Worm (Caenorhabditis elegans): ENCODE data around the gene nspg-10.

Gene nspg-10

DNA sequence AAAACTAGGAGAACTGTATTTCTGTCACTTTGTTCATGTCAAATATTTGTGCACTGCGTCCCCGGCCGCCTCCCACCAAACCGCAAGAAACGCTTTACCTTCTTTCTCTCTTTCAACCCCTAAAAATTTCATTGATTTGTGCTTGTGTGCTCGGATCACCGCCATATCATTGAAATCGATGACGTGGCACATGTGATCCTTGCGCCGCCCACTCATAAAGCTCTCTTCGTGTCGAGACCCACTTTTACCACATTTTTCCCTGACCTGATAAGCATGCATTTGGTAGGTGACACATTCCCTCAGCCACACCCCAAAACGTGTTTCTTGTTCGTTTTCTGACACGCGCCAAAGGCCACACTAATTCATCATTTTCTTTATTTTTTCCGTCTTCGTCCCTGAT lies 47.9 kb upstream of the nspg-10 start (continued):
- TF ChIP-seq cebp-1 (GFP tag; IDR thresholded peaks at IDR 0.05) (no peak), cebp-1 (tag; optimal IDR thresholded peaks at IDR 0.05) (peak; percentile 44), hlh-12 (tag; optimal IDR thresholded peaks at IDR 0.05) (no peak), Y53G8AR.9 (GFP tag; conservative IDR thresholded peaks at IDR 0.05) (no peak), atf-7 (tag; optimal IDR thresholded peaks at IDR 0.05) (no peak)

ce11 chrIV:4559160-4559559 lies 46.4 kb upstream of the nspg-10 start:
- TF ChIP-seq nhr-80 (tag; optimal IDR thresholded peaks at IDR 0.05) (peak; percentile 33), cebp-1 (GFP tag; IDR thresholded peaks at IDR 0.05) (no peak), cebp-1 (tag; optimal IDR thresholded peaks at IDR 0.05) (no peak)

DNA sequence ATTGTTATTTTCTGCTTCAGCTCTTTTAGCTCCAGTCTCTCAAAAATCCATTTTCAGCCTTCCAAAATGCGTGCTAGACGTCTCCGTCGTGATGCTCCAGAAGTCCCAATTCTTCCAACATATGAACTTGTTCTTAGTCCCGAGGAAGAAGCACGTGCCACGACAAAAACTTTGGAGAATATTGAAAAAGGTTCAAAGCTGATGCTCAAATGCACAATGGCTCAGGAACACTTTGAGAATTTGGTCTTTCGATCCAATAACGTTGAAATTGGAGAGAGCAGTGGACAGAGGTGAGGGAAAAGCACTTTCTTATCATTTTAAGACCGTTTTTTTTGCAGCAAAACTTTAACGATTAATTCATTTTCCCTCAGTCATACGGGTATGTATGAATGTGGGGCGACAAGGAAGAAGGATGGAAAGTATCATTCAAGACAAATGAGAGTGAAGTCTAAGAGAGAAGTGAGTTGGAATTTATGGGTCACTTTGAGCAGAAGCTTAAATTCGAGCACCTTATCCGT lies 42.9 kb upstream of the nspg-10 start, which contains the start of gene igeg-1:
TSS of gene igeg-1 (plus strand) at position 51 of the 518 bp plus-strand sequence.
- TF ChIP-seq Y53F4B.3 (GFP tag; IDR thresholded peaks at IDR 0.05): no peak
- no peak for TF ChIP-seq dox-1 (GFP tag; IDR thresholded peaks at IDR 0.05)
- TF ChIP-seq attf-5 (GFP tag; optimal IDR thresholded peaks at IDR 0.05): no peak
- no peak for TF ChIP-seq attf-6 (GFP tag; IDR thresholded peaks at IDR 0.05)
- TF ChIP-seq nhr-80 (tag; optimal IDR thresholded peaks at IDR 0.05): peak; percentile 82
- no peak for TF ChIP-seq mes-4 (tag; optimal IDR thresholded peaks at IDR 0.05)
- TF ChIP-seq akir-1 (GFP tag; optimal IDR thresholded peaks at IDR 0.05): no peak
- TF ChIP-seq lsl-1 (GFP tag; optimal IDR thresholded peaks at IDR 0.05): no peak
- peak in 1 of 2 experiments; percentile 7 for TF ChIP-seq let-607 (tag; optimal IDR thresholded peaks at IDR 0.05)
- no peak for TF ChIP-seq ztf-25 (GFP tag; IDR thresholded peaks at IDR 0.05)
- TF ChIP-seq pha-4 (tag; optimal IDR thresholded peaks at IDR 0.05): no peak
- no peak for TF ChIP-seq snpc-1.3 (tag; optimal IDR thresholded peaks at IDR 0.05; ENCODE audit: insufficient read depth)
- no peak for TF ChIP-seq F57A8.1 (GFP tag; optimal IDR thresholded peaks at IDR 0.05)

DNA sequence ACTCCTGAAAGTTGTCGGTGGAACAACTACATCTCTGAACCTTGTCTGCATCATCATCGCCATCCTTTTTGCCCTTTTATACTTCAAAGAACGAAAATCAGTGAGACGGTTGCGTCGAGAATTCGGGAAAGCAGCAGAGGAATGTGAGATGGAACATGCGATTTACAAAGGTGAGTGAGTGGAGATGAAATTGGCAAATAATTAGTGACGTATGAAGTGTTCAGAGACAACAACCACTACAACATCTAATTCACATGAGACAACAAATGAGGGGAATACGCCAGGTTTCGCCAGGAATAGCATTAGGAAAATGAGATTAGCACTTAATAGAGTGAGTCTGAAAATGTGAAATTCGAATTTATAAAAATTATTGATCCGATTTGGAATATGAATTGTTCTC lies 41.0 kb upstream of the nspg-10 start:
- no peak for TF ChIP-seq T26A5.8 (tag; optimal IDR thresholded peaks at IDR 0.05)

DNA sequence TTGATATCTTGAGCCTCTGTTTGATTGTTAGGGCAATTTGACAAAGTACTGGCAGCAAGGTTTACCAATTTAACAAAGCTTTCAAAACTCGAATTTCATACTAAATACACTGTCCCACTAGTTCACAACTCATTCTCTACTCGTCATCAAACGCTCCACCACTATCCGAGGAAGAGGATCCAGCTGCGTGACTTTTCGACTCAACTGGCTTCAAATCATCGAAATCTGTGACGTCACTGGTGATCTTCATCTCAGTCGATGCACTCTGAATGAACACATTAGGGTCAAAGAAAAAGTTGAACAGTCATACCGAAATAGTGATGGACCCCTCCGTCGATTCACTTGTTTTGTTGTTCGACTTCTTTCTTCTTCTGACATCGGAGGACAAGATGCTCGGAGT lies 39.7 kb upstream of the nspg-10 start:
- TF ChIP-seq tlf-1 (GFP tag; optimal IDR thresholded peaks at IDR 0.05) (no peak), F33H1.4 (GFP tag; IDR thresholded peaks at IDR 0.05) (no peak)

DNA sequence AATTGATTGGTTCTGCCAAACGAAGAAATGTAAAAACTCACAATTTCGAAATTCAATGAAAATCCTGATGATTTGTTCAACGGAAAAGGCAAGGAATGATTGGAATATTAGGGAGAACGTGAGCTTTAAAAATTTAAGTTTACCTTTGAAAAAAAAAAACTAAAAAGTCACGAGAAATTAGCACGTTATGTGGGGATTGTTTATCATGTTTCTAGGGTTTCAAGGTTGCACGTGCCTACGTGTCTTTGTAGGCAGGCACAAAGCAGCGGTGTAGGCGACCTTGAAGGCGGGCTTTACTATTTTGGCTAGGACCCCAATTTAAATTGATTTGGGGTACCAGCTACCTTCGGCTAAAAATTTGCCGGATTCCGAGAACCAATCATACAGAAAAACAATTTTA lies 38.2 kb upstream of the nspg-10 start, which contains the start of gene F28E10.4:
TSS of gene F28E10.4 (minus strand) at position 101 of the 400 bp plus-strand sequence.
- TF ChIP-seq Y56A3A.18 (GFP tag; IDR thresholded peaks at IDR 0.05): no peak
- no peak for TF ChIP-seq snpc-1.3 (tag; optimal IDR thresholded peaks at IDR 0.05; ENCODE audit: insufficient read depth)
- TF ChIP-seq Y95B8A.8 (GFP tag; IDR thresholded peaks at IDR 0.05): no peak
- no peak for TF ChIP-seq attf-3 (GFP tag; conservative IDR thresholded peaks at IDR 0.05)
- TF ChIP-seq D2030.7 (GFP tag; IDR thresholded peaks at IDR 0.05): no peak
- TF ChIP-seq zim-3 (tag; optimal IDR thresholded peaks at IDR 0.05): no peak
- no peak for TF ChIP-seq hmg-1.2 (GFP tag; IDR thresholded peaks at IDR 0.05)
- no peak for TF ChIP-seq ztf-6 (GFP tag; IDR thresholded peaks at IDR 0.05)
- no peak for TF ChIP-seq B0035.1 (tag; optimal IDR thresholded peaks at IDR 0.05)
- TF ChIP-seq ama-1 (optimal IDR thresholded peaks at IDR 0.05): no peak
- TF ChIP-seq ama-1 (GFP tag; optimal IDR thresholded peaks at IDR 0.05): no peak
- TF ChIP-seq nhr-80 (tag; optimal IDR thresholded peaks at IDR 0.05): no peak
- TF ChIP-seq K11D2.4 (GFP tag; IDR thresholded peaks at IDR 0.05): no peak
- no peak for TF ChIP-seq dpl-1 (GFP tag; optimal IDR thresholded peaks at IDR 0.05)
- TF ChIP-seq snpc-3.4 (tag; optimal IDR thresholded peaks at IDR 0.05): no peak
- no peak for TF ChIP-seq Y79H2A.3 (GFP tag; conservative IDR thresholded peaks at IDR 0.05)
- TF ChIP-seq ztf-25 (GFP tag; IDR thresholded peaks at IDR 0.05): no peak
- TF ChIP-seq F33H1.4 (GFP tag; IDR thresholded peaks at IDR 0.05): no peak
- TF ChIP-seq ztf-26 (tag; optimal IDR thresholded peaks at IDR 0.05): no peak
- TF ChIP-seq Y53G8AR.9 (GFP tag; conservative IDR thresholded peaks at IDR 0.05): no peak

Data from whole organism, young adult.